Fruit fly (Drosophila melanogaster): ENCODE data around the gene Nxf3.

Nxf3 gene

DNA sequence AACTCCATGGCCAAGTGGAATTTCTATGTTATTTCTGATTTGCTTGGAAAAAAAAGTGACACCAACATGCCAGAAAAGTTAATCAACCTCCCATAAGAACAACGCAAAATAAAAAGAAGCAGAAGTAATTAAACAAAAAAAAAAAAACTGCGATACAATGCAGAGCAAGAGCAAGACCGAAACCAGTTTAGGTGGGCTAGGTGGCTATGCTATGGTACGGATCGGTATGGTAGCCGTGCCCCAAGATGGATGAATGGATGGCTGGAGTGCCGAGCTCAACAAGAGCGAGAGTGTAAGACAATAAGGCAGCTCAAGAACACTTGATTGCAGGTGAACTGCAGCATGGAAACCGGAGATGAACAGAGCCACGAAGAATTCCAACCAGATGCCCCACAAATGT is 28.2 kb upstream of the Nxf3 start:
- TF ChIP-seq Blimp-1 (GFP tag; optimal IDR thresholded peaks at IDR 0.05): no peak
- peak; percentile 37 for TF ChIP-seq CG3032 (tag; optimal IDR thresholded peaks at IDR 0.05)
- TF ChIP-seq CG6854 (GFP tag; optimal IDR thresholded peaks at IDR 0.05): no peak
- TF ChIP-seq CG31627 (GFP tag; optimal IDR thresholded peaks at IDR 0.05): no peak
- no peak for TF ChIP-seq Ets21C (GFP tag; optimal IDR thresholded peaks at IDR 0.05)
- no peak for TF ChIP-seq CG1621 (tag; optimal IDR thresholded peaks at IDR 0.05)
- TF ChIP-seq achi (GFP tag; optimal IDR thresholded peaks at IDR 0.05): no peak
- TF ChIP-seq eg (GFP tag; IDR thresholded peaks at IDR 0.05): peak; percentile 67
- TF ChIP-seq fd85E (GFP tag; optimal IDR thresholded peaks at IDR 0.05): no peak
- no peak for TF ChIP-seq CG8632 (GFP tag; optimal IDR thresholded peaks at IDR 0.05)
- peak; percentile 52; the same call in 1 of the 3 replicates for TF ChIP-seq CG6163 (GFP tag; IDR thresholded peaks at IDR 0.05)
- no peak for TF ChIP-seq Eip78C (GFP tag)
- no peak for TF ChIP-seq Gug (GFP tag; IDR thresholded peaks at IDR 0.05)
- TF ChIP-seq CG3919 (GFP tag; optimal IDR thresholded peaks at IDR 0.05): no peak
- no peak for TF ChIP-seq CG6276 (GFP tag; optimal IDR thresholded peaks at IDR 0.05)
- TF ChIP-seq CG34406 (GFP tag; optimal IDR thresholded peaks at IDR 0.05): no peak
- peak; percentile 2 to 19 for TF ChIP-seq ss (GFP tag; optimal IDR thresholded peaks at IDR 0.05)
- no peak for TF ChIP-seq OdsH (GFP tag; optimal IDR thresholded peaks at IDR 0.05)
- no peak for TF ChIP-seq CG32006 (GFP tag; optimal IDR thresholded peaks at IDR 0.05)

DNA sequence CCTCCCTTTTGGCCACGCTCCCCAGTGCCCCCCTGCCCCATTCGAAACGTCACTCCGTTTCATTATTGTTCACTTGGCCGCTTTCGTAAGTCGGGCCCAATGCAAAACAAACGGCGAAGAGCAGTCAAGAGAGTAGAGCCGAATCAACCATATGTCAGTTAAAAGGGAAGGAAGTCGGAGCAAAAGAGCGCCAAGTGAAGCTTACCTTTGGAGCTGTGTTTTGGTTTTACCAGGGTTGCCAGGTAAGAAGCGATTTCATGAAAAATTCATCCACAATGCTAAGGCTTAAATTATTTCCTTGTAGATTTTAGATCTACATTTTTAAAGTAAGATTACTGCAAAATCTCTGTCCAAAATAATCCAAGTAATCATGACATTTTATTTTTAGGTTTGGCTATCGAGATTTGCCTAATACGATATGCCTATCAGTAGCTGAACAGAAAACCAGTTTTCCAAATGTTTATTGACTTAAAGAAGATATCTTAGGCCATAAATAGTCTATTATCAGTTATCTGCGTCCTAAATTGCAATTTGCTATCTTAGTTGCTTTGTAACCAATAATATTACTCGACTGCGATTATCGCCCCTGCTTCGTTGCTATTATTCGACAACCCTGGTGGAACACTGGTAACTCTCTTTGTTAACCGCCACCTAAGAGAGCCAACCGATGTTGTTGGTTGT is 26.4 kb upstream of the Nxf3 start:
- peak; percentile 83 for TF ChIP-seq dac (GFP tag; optimal IDR thresholded peaks at IDR 0.05)
- TF ChIP-seq esn (GFP tag; optimal IDR thresholded peaks at IDR 0.05): peak; percentile 98
- peak; percentile 94 for TF ChIP-seq CG8319 (GFP tag; optimal IDR thresholded peaks at IDR 0.05)
- peak; percentile 95 for TF ChIP-seq CG6792 (GFP tag; optimal IDR thresholded peaks at IDR 0.05)
- peak; percentile 93 for TF ChIP-seq CG10631 (GFP tag; optimal IDR thresholded peaks at IDR 0.05)
- peak; percentile 92 for TF ChIP-seq CG11902 (GFP tag; optimal IDR thresholded peaks at IDR 0.05)
- TF ChIP-seq CG8632 (GFP tag; optimal IDR thresholded peaks at IDR 0.05): peak; percentile 95
- peak; percentile 88 for TF ChIP-seq CG15336 (GFP tag; IDR thresholded peaks at IDR 0.05)
- peak; percentile 96 for TF ChIP-seq CG31627 (GFP tag; optimal IDR thresholded peaks at IDR 0.05)
- TF ChIP-seq Hr38 (GFP tag; optimal IDR thresholded peaks at IDR 0.05): peak; percentile 28
- peak; percentile 98 for TF ChIP-seq CG32006 (GFP tag; optimal IDR thresholded peaks at IDR 0.05)
- TF ChIP-seq lz (GFP tag; optimal IDR thresholded peaks at IDR 0.05): peak; percentile 94
- TF ChIP-seq CG10669 (GFP tag; optimal IDR thresholded peaks at IDR 0.05): peak; percentile 93
- TF ChIP-seq CG11762 (GFP tag; optimal IDR thresholded peaks at IDR 0.05; ENCODE audit: insufficient read depth): peak; percentile 93
- peak; percentile 96 for TF ChIP-seq Smox (GFP tag; optimal IDR thresholded peaks at IDR 0.05)
- peak; percentile 96 for TF ChIP-seq cyc (GFP tag; optimal IDR thresholded peaks at IDR 0.05)
- TF ChIP-seq spab (GFP tag; optimal IDR thresholded peaks at IDR 0.05): peak; percentile 97
- peak; percentile 95 for TF ChIP-seq Eip75B (GFP tag; optimal IDR thresholded peaks at IDR 0.05)
- peak; percentile 70; the same call in 1 of the 2 replicates for TF ChIP-seq CG11294 (GFP tag; IDR thresholded peaks at IDR 0.05)
- TF ChIP-seq CG6163 (GFP tag; IDR thresholded peaks at IDR 0.05): peak; percentile 78
- TF ChIP-seq Ets21C (GFP tag; optimal IDR thresholded peaks at IDR 0.05): peak; percentile 93
- TF ChIP-seq Eip93F (GFP tag; optimal IDR thresholded peaks at IDR 0.05): peak; percentile 76
- TF ChIP-seq dsx (GFP tag; optimal IDR thresholded peaks at IDR 0.05; ENCODE audit: poor library complexity, severe bottlenecking): peak; percentile 84
- peak; percentile 95 for TF ChIP-seq achi (GFP tag; optimal IDR thresholded peaks at IDR 0.05)
- TF ChIP-seq Sox102F (GFP tag; optimal IDR thresholded peaks at IDR 0.05): peak; percentile 94
- peak; percentile 91 for TF ChIP-seq CG8119 (GFP tag; IDR thresholded peaks at IDR 0.05)
- peak; percentile 82 for TF ChIP-seq Gug (GFP tag; IDR thresholded peaks at IDR 0.05)
- peak; percentile 96 for TF ChIP-seq net (GFP tag; optimal IDR thresholded peaks at IDR 0.05)
- peak; percentile 94 for TF ChIP-seq CG3032 (tag; optimal IDR thresholded peaks at IDR 0.05)
- TF ChIP-seq CG1621 (tag; optimal IDR thresholded peaks at IDR 0.05): peak; percentile 71
- TF ChIP-seq CG6808 (GFP tag; optimal IDR thresholded peaks at IDR 0.05): peak; percentile 97
- TF ChIP-seq Hr39 (GFP tag; optimal IDR thresholded peaks at IDR 0.05): peak; percentile 96
- TF ChIP-seq OdsH (GFP tag; optimal IDR thresholded peaks at IDR 0.05): peak; percentile 96
- peak; percentile 85 for TF ChIP-seq CG16779 (tag; optimal IDR thresholded peaks at IDR 0.05)
- peak; percentile 94 for TF ChIP-seq CG4318 (GFP tag; optimal IDR thresholded peaks at IDR 0.05)
- TF ChIP-seq fd59A (GFP tag; optimal IDR thresholded peaks at IDR 0.05): peak; percentile 97
- peak; percentile 61 for TF ChIP-seq fd85E (GFP tag; optimal IDR thresholded peaks at IDR 0.05)
- TF ChIP-seq eg (GFP tag; IDR thresholded peaks at IDR 0.05): peak; percentile 77
- peak; percentile 96 for TF ChIP-seq pdm3 (GFP tag; optimal IDR thresholded peaks at IDR 0.05)
- TF ChIP-seq CG7368 (GFP tag; optimal IDR thresholded peaks at IDR 0.05): peak; percentile 86
- peak; percentile 98 for TF ChIP-seq Eip78C (GFP tag)
